Fruit fly (Drosophila melanogaster): ENCODE data around the gene CG13901.

CG13901 gene

DNA sequence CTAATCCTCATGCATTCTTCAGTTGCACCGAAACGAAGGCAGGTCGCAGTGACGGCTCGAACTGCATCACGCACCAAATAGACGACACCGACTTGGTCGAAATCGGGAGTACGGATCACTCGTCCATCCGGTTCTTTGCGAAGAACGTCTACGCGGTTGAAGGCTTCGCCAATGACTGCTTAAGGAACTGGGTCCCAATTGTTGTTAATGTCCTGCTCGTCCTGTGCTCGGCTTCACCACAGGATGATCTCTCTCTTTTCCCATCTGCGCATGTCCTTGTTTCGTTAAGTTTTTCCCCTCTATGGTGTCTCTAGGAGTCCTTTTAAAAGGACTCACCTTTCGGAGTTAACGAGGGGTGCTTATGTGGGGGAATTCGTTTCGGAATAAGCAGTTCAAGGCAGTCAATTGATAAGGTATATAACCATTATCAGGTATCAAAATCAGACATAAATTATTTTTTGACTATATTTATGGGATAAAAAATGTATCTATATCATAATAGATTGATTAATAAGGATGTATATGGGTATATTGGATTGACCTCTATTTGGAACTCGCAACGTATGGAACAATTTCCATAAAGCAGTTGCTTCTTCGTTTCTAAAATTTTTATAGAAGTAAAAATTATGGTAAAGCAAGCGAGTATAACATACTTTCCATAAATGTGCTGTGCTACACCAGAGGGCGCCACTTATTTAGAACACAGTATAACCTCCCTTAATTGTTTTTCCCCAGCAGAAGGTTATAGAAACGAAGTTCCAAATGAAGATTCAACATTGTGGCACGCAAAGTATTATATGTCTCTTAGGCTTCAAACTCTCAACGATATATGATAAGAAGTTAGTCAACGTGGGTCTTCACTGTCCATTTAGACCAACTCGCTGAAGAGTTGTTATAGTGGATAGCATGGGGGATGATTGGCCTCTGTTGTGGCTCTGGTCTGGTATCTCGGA is 19.7 kb upstream of the CG13901 start, which contains the start of gene dpr20 (continued):
- TF ChIP-seq CG7357 (GFP tag; IDR thresholded peaks at IDR 0.05) = peak; percentile 77
- peak; percentile 75 for TF ChIP-seq CG14667 (GFP tag; IDR thresholded peaks at IDR 0.05)
- peak; percentile 88 for TF ChIP-seq ken (GFP tag; IDR thresholded peaks at IDR 0.05)
- TF ChIP-seq esg (GFP tag; conservative IDR thresholded peaks at IDR 0.05) = peak; percentile 79
- peak; percentile 73 for TF ChIP-seq CG12155 (GFP tag; optimal IDR thresholded peaks at IDR 0.05)
- TF ChIP-seq ci (GFP tag; IDR thresholded peaks at IDR 0.05) = peak; percentile 93
- peak; percentile 55; the same call in 1 of the 3 replicates for TF ChIP-seq CG17361 (GFP tag; IDR thresholded peaks at IDR 0.05)
- peak; percentile 88 for TF ChIP-seq ranshi (GFP tag; IDR thresholded peaks at IDR 0.05)
- peak; percentile 72 for TF ChIP-seq bab2 (GFP tag; optimal IDR thresholded peaks at IDR 0.05)
- peak; percentile 33 for TF ChIP-seq nerfin-1 (tag; optimal IDR thresholded peaks at IDR 0.05)
- no peak for TF ChIP-seq bbx (GFP tag; IDR thresholded peaks at IDR 0.05; ENCODE audit: partially characterized antibody)
- peak in 1 of 2 experiments; percentile 61 for TF ChIP-seq insv (GFP tag; optimal IDR thresholded peaks at IDR 0.05)
- peak; percentile 39 for TF ChIP-seq CG17802 (tag; optimal IDR thresholded peaks at IDR 0.05)
- TF ChIP-seq CG6254 (GFP tag; optimal IDR thresholded peaks at IDR 0.05) = no peak
- peak; percentile 74 for TF ChIP-seq Hmr (GFP tag; optimal IDR thresholded peaks at IDR 0.05)
- TF ChIP-seq cas (GFP tag; IDR thresholded peaks at IDR 0.05) = peak; percentile 82; the same call in 1 of the 2 replicates
- peak; percentile 67 for TF ChIP-seq CG17385 (GFP tag; optimal IDR thresholded peaks at IDR 0.05)
- peak; percentile 86 for TF ChIP-seq CG32772 (GFP tag; IDR thresholded peaks at IDR 0.05)
- TF ChIP-seq maf-S (GFP tag; optimal IDR thresholded peaks at IDR 0.05) = peak; percentile 53
- TF ChIP-seq CG12104 (GFP tag; optimal IDR thresholded peaks at IDR 0.05) = peak; percentile 8
- no peak for TF ChIP-seq Bgb (GFP tag; IDR thresholded peaks at IDR 0.05; ENCODE audit: partially characterized antibody)
- peak; percentile 66 for TF ChIP-seq emc (GFP tag; optimal IDR thresholded peaks at IDR 0.05)
- no peak for TF ChIP-seq h (optimal IDR thresholded peaks at IDR 0.05)
- TF ChIP-seq dm (GFP tag; optimal IDR thresholded peaks at IDR 0.05) = peak; percentile 15
- no peak for TF ChIP-seq Dref (GFP tag; IDR thresholded peaks at IDR 0.05)
- TF ChIP-seq mam (GFP tag; optimal IDR thresholded peaks at IDR 0.05) = peak; percentile 92
- TF ChIP-seq hkb (optimal IDR thresholded peaks at IDR 0.05) = no peak
- peak; percentile 89 for TF ChIP-seq hkb (GFP tag; IDR thresholded peaks at IDR 0.05)
- peak; percentile 80 for TF ChIP-seq CG1603 (tag; optimal IDR thresholded peaks at IDR 0.05)
- peak; percentile 50 for TF ChIP-seq slp2 (GFP tag; optimal IDR thresholded peaks at IDR 0.05)
- peak; percentile 89 for TF ChIP-seq CG12071 (GFP tag; optimal IDR thresholded peaks at IDR 0.05)
- TF ChIP-seq Atf-2 (GFP tag; optimal IDR thresholded peaks at IDR 0.05) = peak; percentile 39
- no peak for TF ChIP-seq cato (GFP tag; optimal IDR thresholded peaks at IDR 0.05; ENCODE audit: borderline replicate concordance)
- TF ChIP-seq CG6791 (GFP tag; IDR thresholded peaks at IDR 0.05; ENCODE audit: partially characterized antibody) = no peak
- TF ChIP-seq tin (GFP tag; optimal IDR thresholded peaks at IDR 0.05) = peak; percentile 59
- TF ChIP-seq CG1647 (GFP tag; optimal IDR thresholded peaks at IDR 0.05) = peak; percentile 28
- peak; percentile 95 for TF ChIP-seq vvl (GFP tag; IDR thresholded peaks at IDR 0.05)
- TF ChIP-seq pros (GFP tag; optimal IDR thresholded peaks at IDR 0.05) = peak; percentile 40
- TF ChIP-seq CG14710 (tag; optimal IDR thresholded peaks at IDR 0.05) = peak; percentile 19
- TF ChIP-seq Dfd (GFP tag; optimal IDR thresholded peaks at IDR 0.05) = no peak
- TF ChIP-seq Trl (optimal IDR thresholded peaks at IDR 0.05) = no peak
- peak; percentile 66 for TF ChIP-seq Trl (GFP tag; optimal IDR thresholded peaks at IDR 0.05)
- peak; percentile 79 for TF ChIP-seq CG2889 (GFP tag; IDR thresholded peaks at IDR 0.05)
- TF ChIP-seq ssp (GFP tag; IDR thresholded peaks at IDR 0.05) = peak; percentile 64
- no peak for TF ChIP-seq inv (GFP tag; IDR thresholded peaks at IDR 0.05; ENCODE audit: partially characterized antibody)
- peak; percentile 63; the same call in 1 of the 2 replicates for TF ChIP-seq Nf-YA (GFP tag; IDR thresholded peaks at IDR 0.05)
- TF ChIP-seq CG31388 (GFP tag; optimal IDR thresholded peaks at IDR 0.05) = no peak
- TF ChIP-seq nerfin-2 (GFP tag; IDR thresholded peaks at IDR 0.05; ENCODE audit: partially characterized antibody) = no peak
- TF ChIP-seq CG9817 (tag; optimal IDR thresholded peaks at IDR 0.05) = peak; percentile 80
- no peak for TF ChIP-seq CG4328 (GFP tag; optimal IDR thresholded peaks at IDR 0.05)

All from whole organism, embryonic.